Worm (Caenorhabditis elegans) whole organism, L1 larva: ENCODE measurements around the gene C04G6.2.

ENCODE experiments used
- aly-2 ChIP-seq: fragments of 150-350 bp; optimal IDR thresholded peaks from 2 replicates; lab custom pipeline; 2014; ENCODE audit warnings: missing biosample characterization, missing genetic modification characterization
- blmp-1 ChIP-seq: fragments of 150-350 bp; optimal IDR thresholded peaks from 2 replicates; lab custom pipeline; 2014; ENCODE audit warnings: missing biosample characterization, missing genetic modification characterization
- elt-2 ChIP-seq: sonication (generic microtip); optimal IDR thresholded peaks from 2 replicates; lab custom pipeline; 2016; ENCODE audit warnings: missing genetic modification characterization, mild to moderate bottlenecking, inconsistent platforms, missing compliant biosample characterization, missing genetic modification reagents
- fkh-10 ChIP-seq: sonication (generic microtip); optimal IDR thresholded peaks from 2 replicates; lab custom pipeline; 2017; ENCODE audit warnings: missing biosample characterization, missing genetic modification reagents, missing genetic modification characterization
- lin-13 ChIP-seq: fragments of 150-350 bp; optimal IDR thresholded peaks from 2 replicates; lab custom pipeline; 2014; ENCODE audit warnings: missing biosample characterization, missing genetic modification reagents, missing genetic modification characterization
- pqm-1 ChIP-seq: sonication (generic microtip); optimal IDR thresholded peaks from 3 replicates; lab custom pipeline; 2017; ENCODE audit warnings: missing biosample characterization, missing genetic modification characterization
- unc-86 ChIP-seq: sonication (generic microtip); optimal IDR thresholded peaks from 2 replicates; lab custom pipeline; 2016; ENCODE audit warnings: missing genetic modification characterization, missing compliant biosample characterization
- ztf-4 ChIP-seq: fragments of 150-350 bp; optimal IDR thresholded peaks from 2 replicates; lab custom pipeline; 2014; ENCODE audit warnings: missing biosample characterization, missing genetic modification characterization

DNA sequence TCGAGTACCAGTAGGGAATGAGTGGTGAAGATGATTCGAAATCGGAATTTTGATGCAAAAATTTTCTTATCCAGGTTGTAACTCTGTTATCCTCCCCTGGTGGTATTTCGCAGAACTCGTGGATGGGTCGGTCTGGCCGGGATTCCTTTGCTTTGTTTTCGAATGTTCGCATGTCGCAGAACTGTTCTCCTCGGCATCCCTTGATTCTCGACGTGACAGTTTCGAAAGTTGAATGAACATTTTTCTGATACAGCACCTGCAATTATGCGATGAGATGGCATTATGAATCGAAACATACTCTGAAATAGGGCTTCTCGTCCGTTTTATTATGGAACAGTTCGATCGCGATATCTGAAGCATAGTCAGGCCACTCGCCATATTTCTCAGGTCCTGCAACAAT, 36.8 kb upstream of the C04G6.2 start:
- TF ChIP-seq unc-86 (no peak), aly-2 (no peak), elt-2 (tag; lab: Kevin White, UChicago) (no peak), pqm-1 (tag; lab: Kevin White, UChicago) (no peak), blmp-1 (tag; lab: Kevin White, UChicago) (no peak), fkh-10 (no peak), ztf-4 (tag; lab: Kevin White, UChicago) (no peak), lin-13 (GFP tag; lab: Kevin White, UChicago) (no peak)
